Worm (Caenorhabditis elegans): Measurements from ENCODE around the gene F47G9.4.

F47G9.4 gene

DNA sequence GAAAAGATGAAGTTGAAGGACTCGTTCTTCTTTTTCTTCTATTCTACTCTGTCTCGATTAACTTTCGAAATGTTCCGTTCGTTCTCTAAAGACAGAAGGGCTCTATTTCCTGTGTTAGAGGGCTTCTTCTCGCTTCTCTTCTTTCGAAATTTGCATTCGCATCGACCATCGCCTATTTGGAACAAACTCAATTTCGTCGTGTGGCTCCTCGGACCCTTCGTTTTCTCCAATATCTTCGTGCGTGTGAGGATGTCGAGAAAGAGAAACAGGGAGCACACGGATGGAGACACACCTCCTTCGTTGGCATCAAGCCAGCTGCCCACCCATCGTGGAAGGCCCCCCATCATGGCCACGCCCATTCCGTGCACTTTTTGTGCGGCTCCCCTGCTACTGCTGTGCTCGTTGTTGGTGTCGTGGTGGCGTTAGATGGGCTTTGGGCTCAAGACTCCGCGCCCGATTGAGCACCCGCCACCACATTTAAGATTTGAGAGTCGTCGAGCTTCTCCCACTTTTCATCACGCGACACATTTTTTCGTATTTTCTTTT is 19.6 kb upstream of the F47G9.4 start (continued):
- peak; percentile 89 for TF ChIP-seq aha-1 (tag)
- peak; percentile 63; the same call in 1 of the 2 replicates for TF ChIP-seq ctbp-1 (GFP tag; IDR thresholded peaks at IDR 0.05)
- peak in 1 of 2 experiments; percentile 3 for TF ChIP-seq unc-62 (GFP tag; optimal IDR thresholded peaks at IDR 0.05 in 1 of 2)
- TF ChIP-seq unc-62 (tag; optimal IDR thresholded peaks at IDR 0.05), result no peak
- TF ChIP-seq D1046.2 (GFP tag; IDR thresholded peaks at IDR 0.05), result no peak
- no peak for TF ChIP-seq ZK546.5 (tag; optimal IDR thresholded peaks at IDR 0.05)
- no peak for TF ChIP-seq tag-97 (GFP tag; IDR thresholded peaks at IDR 0.05)
- no peak for TF ChIP-seq zag-1 (tag; optimal IDR thresholded peaks at IDR 0.05)
- TF ChIP-seq hlh-11 (tag; optimal IDR thresholded peaks at IDR 0.05), result peak; percentile 11

DNA sequence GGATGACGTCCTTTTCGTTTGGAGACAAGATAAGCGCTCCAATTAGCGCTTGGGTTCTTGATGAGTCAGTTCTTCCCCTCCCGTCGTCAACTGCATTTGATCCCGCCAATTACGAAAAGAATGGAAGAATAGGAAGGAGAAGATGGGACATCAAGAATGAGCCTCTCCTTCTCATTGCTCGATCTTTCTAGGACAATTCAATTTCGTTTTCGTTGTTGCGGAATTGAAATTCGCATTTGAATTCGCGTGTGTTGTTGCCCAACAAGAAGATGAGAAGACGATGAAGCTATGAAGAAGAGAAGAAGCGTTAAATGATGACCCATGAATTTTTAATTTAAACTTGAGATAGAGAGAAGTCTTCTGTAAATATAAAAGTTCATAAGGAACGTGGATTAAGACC is 15.3 kb upstream of the F47G9.4 start:
- no peak for TF ChIP-seq F44E2.7 (GFP tag; IDR thresholded peaks at IDR 0.05)
- peak in 1 of 2 experiments; percentile 40 for TF ChIP-seq unc-62 (GFP tag; optimal IDR thresholded peaks at IDR 0.05 in 1 of 2)
- no peak for TF ChIP-seq unc-62 (tag; optimal IDR thresholded peaks at IDR 0.05)

DNA sequence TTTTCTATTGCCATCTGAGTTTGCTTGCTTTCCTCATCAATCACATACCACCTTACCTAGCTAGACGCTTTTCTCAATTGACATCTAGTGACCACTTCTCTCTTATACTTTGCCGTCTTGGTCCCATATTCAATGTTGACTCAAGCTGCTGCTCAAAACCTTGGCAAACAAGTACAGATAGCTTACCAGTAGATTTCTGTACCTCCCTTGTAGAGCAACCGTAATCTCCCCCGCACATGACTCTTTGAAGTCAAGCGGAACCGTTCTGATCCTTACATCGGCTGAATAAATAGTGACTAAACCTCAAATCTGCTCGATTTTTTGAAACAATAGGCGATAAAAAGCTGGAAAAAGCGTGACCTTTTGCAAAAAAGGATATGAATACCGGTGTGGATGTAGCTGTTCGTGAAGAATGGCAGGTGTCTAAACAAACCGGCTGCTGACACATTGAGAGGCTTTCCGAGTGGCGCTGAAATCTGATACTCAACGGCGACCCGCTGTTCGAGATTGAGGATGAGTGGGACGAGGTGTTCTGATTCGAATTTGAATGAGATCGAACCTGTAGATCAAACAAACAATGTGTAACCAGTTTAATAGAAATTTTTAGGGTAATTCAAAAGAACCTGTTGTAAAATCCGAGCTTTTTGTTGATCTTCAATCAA is 14.3 kb upstream of the F47G9.4 start:
- TF ChIP-seq mep-1 (tag; optimal IDR thresholded peaks at IDR 0.05), result no peak
- no peak for TF ChIP-seq jun-1 (tag; optimal IDR thresholded peaks at IDR 0.05)
- TF ChIP-seq Y75B8A.6 (GFP tag; IDR thresholded peaks at IDR 0.05), result no peak
- TF ChIP-seq ceh-28 (tag; optimal IDR thresholded peaks at IDR 0.05), result no peak
- no peak for TF ChIP-seq unc-130 (GFP tag; optimal IDR thresholded peaks at IDR 0.05)
- TF ChIP-seq dmd-9 (GFP tag; IDR thresholded peaks at IDR 0.05), result no peak
- no peak for TF ChIP-seq nhr-77 (tag; optimal IDR thresholded peaks at IDR 0.05)
- TF ChIP-seq snpc-1.2 (GFP tag; IDR thresholded peaks at IDR 0.05), result no peak
- TF ChIP-seq vab-7 (GFP tag; IDR thresholded peaks at IDR 0.05), result no peak
- no peak for TF ChIP-seq ZK546.5 (tag; optimal IDR thresholded peaks at IDR 0.05)

DNA sequence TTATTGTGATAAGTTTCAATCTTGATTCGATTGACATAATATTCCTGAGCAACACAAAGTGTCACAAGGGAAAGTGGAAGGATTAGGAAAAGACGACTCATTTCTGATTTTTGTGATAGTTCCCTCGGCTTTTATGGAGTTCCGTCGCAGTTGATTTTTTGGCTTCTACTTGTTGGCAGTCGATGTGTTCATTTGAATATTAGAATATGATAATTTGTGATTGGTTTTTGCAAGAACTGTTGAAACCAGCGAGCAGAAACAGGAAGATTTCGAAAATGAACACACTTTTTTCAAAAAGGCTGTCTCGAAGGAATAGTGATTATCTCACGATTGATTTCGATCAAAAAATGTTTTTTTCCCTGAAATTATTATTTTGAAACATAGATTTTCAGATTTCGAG is 12.6 kb upstream of the F47G9.4 start, which contains the start of gene T02E9.6:
TSS of gene T02E9.6 (minus strand) at position 101 of the 400 bp plus-strand sequence.
- TF ChIP-seq sdz-12 (GFP tag; optimal IDR thresholded peaks at IDR 0.05) (no peak), lin-38 (GFP tag; IDR thresholded peaks at IDR 0.05) (no peak), nhr-42 (GFP tag; IDR thresholded peaks at IDR 0.05) (no peak), tra-1 (GFP tag; IDR thresholded peaks at IDR 0.05) (no peak), aha-1 (tag) (peak; percentile 33), lir-3 (tag; optimal IDR thresholded peaks at IDR 0.05) (no peak)

DNA sequence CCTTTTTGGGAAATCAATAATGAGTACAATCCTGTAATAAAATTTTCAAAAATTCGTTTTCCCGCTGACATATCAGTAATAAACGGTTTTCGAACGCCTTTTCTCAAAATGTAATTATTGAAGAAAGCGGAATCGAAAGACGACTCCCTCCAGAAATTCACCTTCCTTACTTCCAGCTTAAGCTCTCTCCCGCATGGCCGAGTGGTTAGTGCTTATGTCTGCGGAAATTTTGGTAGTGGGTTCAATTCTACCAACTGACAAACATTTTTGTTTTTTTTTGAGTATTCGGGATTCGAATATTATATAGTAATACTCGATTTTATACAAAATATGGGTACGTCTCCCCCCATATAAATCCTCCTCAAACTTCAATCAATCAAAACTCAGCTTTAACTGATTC is 10.2 kb upstream of the F47G9.4 start:
- TF ChIP-seq zip-11 (GFP tag; IDR thresholded peaks at IDR 0.05) (0 out of 2 replicates have a peak, but pooled peaks have one; percentile 57), ceh-44 (GFP tag; IDR thresholded peaks at IDR 0.05) (peak; percentile 64; the same call in 1 of the 2 replicates), F44E2.7 (GFP tag; IDR thresholded peaks at IDR 0.05) (peak; percentile 33; the same call in 1 of the 2 replicates), tra-1 (GFP tag; IDR thresholded peaks at IDR 0.05) (0 out of 2 replicates have a peak, but pooled peaks have one; percentile 17), egl-43 (GFP tag; IDR thresholded peaks at IDR 0.05) (peak; percentile 79), dmd-6 (GFP tag; IDR thresholded peaks at IDR 0.05) (peak; percentile 51), dmd-9 (GFP tag; IDR thresholded peaks at IDR 0.05) (0 out of 2 replicates have a peak, but pooled peaks have one; percentile 33), lin-1 (GFP tag; IDR thresholded peaks at IDR 0.05) (peak; percentile 51; the same call in 1 of the 2 replicates), D1046.2 (GFP tag; IDR thresholded peaks at IDR 0.05) (0 out of 2 replicates have a peak, but pooled peaks have one; percentile 41), lim-7 (GFP tag; IDR thresholded peaks at IDR 0.05) (peak; percentile 88), dmd-8 (GFP tag; IDR thresholded peaks at IDR 0.05) (peak; percentile 70; the same call in 1 of the 2 replicates), T26A8.4 (GFP tag; IDR thresholded peaks at IDR 0.05) (0 out of 2 replicates have a peak, but pooled peaks have one; percentile 21), snpc-1.2 (GFP tag; IDR thresholded peaks at IDR 0.05) (peak; percentile 67), Y75B8A.6 (GFP tag; IDR thresholded peaks at IDR 0.05) (peak; percentile 76; the same call in 1 of the 2 replicates), arid-1 (GFP tag; conservative IDR thresholded peaks at IDR 0.05) (peak; percentile 85), Y105C5A.15 (GFP tag; IDR thresholded peaks at IDR 0.05) (peak; percentile 57; the same call in 1 of the 2 replicates), vab-7 (GFP tag; IDR thresholded peaks at IDR 0.05) (peak; percentile 82), Y48G9A.11 (GFP tag; IDR thresholded peaks at IDR 0.05) (peak; percentile 62; the same call in 1 of the 2 replicates), hmg-1.1 (GFP tag; IDR thresholded peaks at IDR 0.05) (0 out of 2 replicates have a peak, but pooled peaks have one; percentile 41), madf-9 (GFP tag; conservative IDR thresholded peaks at IDR 0.05) (peak; percentile 51; the same call in 1 of the 2 replicates), ctbp-1 (GFP tag; IDR thresholded peaks at IDR 0.05) (peak; percentile 62; the same call in 1 of the 2 replicates), madf-5 (GFP tag; IDR thresholded peaks at IDR 0.05) (peak in 1 of 2 experiments; percentile 89; a peak in 1 of 4 replicates)

Measured in whole organism, L4 larva.